Fruit fly (Drosophila melanogaster) whole organism, embryonic: Measurements from ENCODE around the gene Zaf1.
A peak's percentile ranks its signal among the peaks of the same experiment; 100 is the strongest.

Source experiments
- ATbp ChIP-seq: fragments of 200-800 bp; sonication (Bioruptor generic); optimal IDR thresholded peaks from 2 replicates; lab custom pipeline; 2017; ENCODE audit warnings: missing biosample characterization, mild to moderate bottlenecking, missing genetic modification characterization, missing genetic modification reagents
- B-H1 ChIP-seq: fragments of 200-800 bp; sonication (Bioruptor generic); IDR thresholded peaks from 3 replicates; pipeline ENCODE4 v1.3.6; 2022; ENCODE audit warnings: missing biosample characterization, missing genetic modification characterization
- B-H2 ChIP-seq: fragments of 200-800 bp; sonication (Bioruptor generic); optimal IDR thresholded peaks from 2 replicates; lab custom pipeline; 2018; ENCODE audit warnings: missing biosample characterization, mild to moderate bottlenecking, missing genetic modification characterization
- CG10366 ChIP-seq: fragments of 200-800 bp; sonication (Bioruptor generic); IDR thresholded peaks from 2 replicates; pipeline ENCODE4 v1.3.6; 2022; ENCODE audit warnings: missing biosample characterization, missing genetic modification characterization
- CG10462 ChIP-seq: fragments of 200-800 bp; sonication (Bioruptor generic); optimal IDR thresholded peaks from 2 replicates; lab custom pipeline; 2016; ENCODE audit warnings: missing biosample characterization, missing genetic modification characterization
- CG10654 ChIP-seq: fragments of 200-800 bp; sonication (Bioruptor generic); optimal IDR thresholded peaks from 2 replicates; lab custom pipeline; 2016; ENCODE audit warnings: missing biosample characterization, missing genetic modification characterization
- CG11504 ChIP-seq: fragments of 200-800 bp; sonication (Bioruptor generic); optimal IDR thresholded peaks from 3 replicates; lab custom pipeline; 2019; ENCODE audit warnings: missing biosample characterization, mild to moderate bottlenecking, missing genetic modification characterization, moderate library complexity
- CG13287 ChIP-seq: fragments of 200-800 bp; sonication (Bioruptor generic); IDR thresholded peaks from 2 replicates; pipeline ENCODE4 v1.3.6; 2022; ENCODE audit warnings: missing biosample characterization, missing genetic modification characterization; ENCODE audit not compliant: partially characterized antibody
- CG13424 ChIP-seq: fragments of 200-800 bp; sonication (Bioruptor generic); optimal IDR thresholded peaks from 2 replicates; lab custom pipeline; 2019; ENCODE audit warnings: missing biosample characterization, mild to moderate bottlenecking, missing genetic modification characterization, moderate library complexity
- CG14667 ChIP-seq: fragments of 200-800 bp; sonication (Bioruptor generic); IDR thresholded peaks from 2 replicates; pipeline ENCODE4 v1.3.6; 2022; ENCODE audit warnings: missing biosample characterization, missing genetic modification characterization
- CG15601 ChIP-seq: fragments of 200-800 bp; sonication (Bioruptor generic); optimal IDR thresholded peaks from 3 replicates; lab custom pipeline; 2019; ENCODE audit warnings: missing biosample characterization, mild to moderate bottlenecking, missing genetic modification characterization, moderate library complexity
- CG16815 ChIP-seq: fragments of 200-800 bp; sonication (Bioruptor generic); optimal IDR thresholded peaks from 3 replicates; lab custom pipeline; 2017; ENCODE audit warnings: missing biosample characterization, mild to moderate bottlenecking, missing genetic modification characterization
- CG16863 ChIP-seq: fragments of 200-800 bp; sonication (Bioruptor generic); optimal IDR thresholded peaks from 3 replicates; lab custom pipeline; 2016; ENCODE audit warnings: missing biosample characterization, missing genetic modification characterization
- CG17361 ChIP-seq: fragments of 200-800 bp; sonication (Bioruptor generic); IDR thresholded peaks from 3 replicates; pipeline ENCODE4 v1.3.6; 2022; ENCODE audit warnings: missing biosample characterization, missing genetic modification characterization
- CG18599 ChIP-seq: fragments of 200-800 bp; sonication (Bioruptor generic); optimal IDR thresholded peaks from 3 replicates; lab custom pipeline; 2017; ENCODE audit warnings: missing biosample characterization, missing genetic modification characterization, mild to moderate bottlenecking, moderate library complexity, missing genetic modification reagents
- CG2116 ChIP-seq: fragments of 200-800 bp; sonication (Bioruptor generic); optimal IDR thresholded peaks from 3 replicates; lab custom pipeline; 2018; ENCODE audit warnings: missing biosample characterization, mild to moderate bottlenecking, missing genetic modification characterization
- CG31441 ChIP-seq: fragments of 200-800 bp; sonication (Bioruptor generic); IDR thresholded peaks from 2 replicates; pipeline ENCODE4 v1.3.6; 2022; ENCODE audit warnings: missing biosample characterization, missing genetic modification characterization
- CG3407 ChIP-seq: fragments of 200-800 bp; sonication (Bioruptor generic); optimal IDR thresholded peaks from 2 replicates; lab custom pipeline; 2018; ENCODE audit warnings: missing biosample characterization, mild to moderate bottlenecking, missing genetic modification characterization
- CG34422 ChIP-seq: fragments of 200-800 bp; sonication (Bioruptor generic); IDR thresholded peaks from 3 replicates; pipeline ENCODE4 v1.3.6; 2022; ENCODE audit warnings: missing biosample characterization, missing genetic modification characterization
- CG4282 ChIP-seq: fragments of 200-800 bp; sonication (Bioruptor generic); optimal IDR thresholded peaks from 2 replicates; lab custom pipeline; 2016; ENCODE audit warnings: missing biosample characterization, missing genetic modification characterization
- CG4360 ChIP-seq: fragments of 200-800 bp; sonication (Bioruptor generic); IDR thresholded peaks from 2 replicates; pipeline ENCODE4 v1.3.6; 2022; ENCODE audit warnings: missing biosample characterization, missing genetic modification characterization
- CG6272 ChIP-seq: fragments of 200-800 bp; sonication (Bioruptor generic); IDR thresholded peaks from 2 replicates; pipeline ENCODE4 v1.3.6; 2022; ENCODE audit warnings: missing biosample characterization, missing genetic modification characterization
- CG7556 ChIP-seq: fragments of 200-800 bp; sonication (Bioruptor generic); optimal IDR thresholded peaks from 2 replicates; lab custom pipeline; 2017; ENCODE audit warnings: missing biosample characterization, mild to moderate bottlenecking, missing genetic modification characterization
- CG7786 ChIP-seq: fragments of 200-800 bp; sonication (Bioruptor generic); optimal IDR thresholded peaks from 2 replicates; lab custom pipeline; 2016; ENCODE audit warnings: missing biosample characterization, missing genetic modification characterization
- Dbx ChIP-seq: fragments of 200-800 bp; sonication (Bioruptor generic); IDR thresholded peaks from 3 replicates; pipeline ENCODE4 v1.3.6; 2022; ENCODE audit warnings: missing biosample characterization, missing genetic modification characterization
- Dip3 ChIP-seq: fragments of 200-800 bp; sonication (Bioruptor generic); optimal IDR thresholded peaks from 3 replicates; lab custom pipeline; 2016; ENCODE audit warnings: missing biosample characterization, missing genetic modification characterization
- Drgx ChIP-seq: fragments of 200-800 bp; sonication (Bioruptor generic); IDR thresholded peaks from 2 replicates; pipeline ENCODE4 v1.3.6; 2022; ENCODE audit warnings: missing biosample characterization, missing genetic modification characterization
- Hsf ChIP-seq: fragments of 200-800 bp; sonication (Bioruptor generic); optimal IDR thresholded peaks from 3 replicates; lab custom pipeline; 2016; ENCODE audit warnings: missing biosample characterization, missing genetic modification characterization
- Kr ChIP-seq: fragments of 200-800 bp; sonication (Bioruptor generic); optimal IDR thresholded peaks from 2 replicates; lab custom pipeline; 2017; ENCODE audit warnings: missing biosample characterization, mild to moderate bottlenecking, missing genetic modification characterization
- MTF-1 ChIP-seq: fragments of 200-800 bp; sonication (Bioruptor generic); optimal IDR thresholded peaks from 2 replicates; lab custom pipeline; 2018; ENCODE audit warnings: missing biosample characterization, mild to moderate bottlenecking, missing genetic modification characterization, borderline replicate concordance
- Rfx ChIP-seq: fragments of 200-800 bp; sonication (Bioruptor generic); IDR thresholded peaks from 2 replicates; pipeline ENCODE4 v1.3.6; 2022; ENCODE audit warnings: missing biosample characterization, missing genetic modification characterization
- amos ChIP-seq: fragments of 200-800 bp; sonication (Bioruptor generic); IDR thresholded peaks from 2 replicates; pipeline ENCODE4 v1.3.6; 2022; ENCODE audit warnings: missing biosample characterization, missing genetic modification characterization; ENCODE audit not compliant: partially characterized antibody
- ap ChIP-seq: fragments of 200-800 bp; sonication (Bioruptor generic); IDR thresholded peaks from 2 replicates; pipeline ENCODE4 v1.3.6; 2022; ENCODE audit warnings: missing biosample characterization, missing genetic modification characterization
- cad ChIP-seq: fragments of >200 bp; optimal IDR thresholded peaks from 2 replicates; lab custom pipeline; 2017; ENCODE audit warnings: missing biosample characterization, missing genetic modification characterization
- caup ChIP-seq: fragments of 200-800 bp; sonication (Bioruptor generic); optimal IDR thresholded peaks from 3 replicates; lab custom pipeline; 2017; ENCODE audit warnings: missing biosample characterization, mild to moderate bottlenecking, missing genetic modification characterization, moderate library complexity; ENCODE audit not compliant: severe bottlenecking
- corto ChIP-seq: fragments of 200-800 bp; sonication (Bioruptor generic); optimal IDR thresholded peaks from 2 replicates; lab custom pipeline; 2016; ENCODE audit warnings: missing biosample characterization, mild to moderate bottlenecking, missing genetic modification characterization, moderate library complexity
- dmrt99B ChIP-seq: fragments of 200-800 bp; sonication (Bioruptor generic); optimal IDR thresholded peaks from 2 replicates; lab custom pipeline; 2018; ENCODE audit warnings: missing biosample characterization, mild to moderate bottlenecking, missing genetic modification characterization, moderate library complexity
- dpn ChIP-seq, 2 experiments: fragments of 200-800 bp; sonication (Bioruptor generic); optimal IDR thresholded peaks; 3 replicates each; lab custom pipeline; 2016; ENCODE audit warnings: missing biosample characterization in 2 of 2, missing genetic modification characterization in 2 of 2
- dysf ChIP-seq: fragments of 200-800 bp; sonication (Bioruptor generic); IDR thresholded peaks from 3 replicates; pipeline ENCODE4 v1.3.6; 2022; ENCODE audit warnings: missing biosample characterization, missing genetic modification characterization
- eyg ChIP-seq: fragments of 200-800 bp; sonication (Bioruptor generic); optimal IDR thresholded peaks from 3 replicates; lab custom pipeline; 2016; ENCODE audit warnings: missing biosample characterization, missing genetic modification characterization
- fd3F ChIP-seq: fragments of 200-800 bp; sonication (Bioruptor generic); optimal IDR thresholded peaks from 2 replicates; lab custom pipeline; 2018; ENCODE audit warnings: missing biosample characterization, mild to moderate bottlenecking, missing genetic modification characterization, moderate library complexity
- ham ChIP-seq: fragments of 200-800 bp; sonication (Bioruptor generic); IDR thresholded peaks from 2 replicates; pipeline ENCODE4 v1.3.6; 2022; ENCODE audit warnings: missing biosample characterization, missing genetic modification characterization
- hbn ChIP-seq: fragments of 200-800 bp; sonication (Bioruptor generic); IDR thresholded peaks from 2 replicates; pipeline ENCODE4 v1.3.6; 2022; ENCODE audit warnings: missing biosample characterization, missing genetic modification characterization; ENCODE audit not compliant: partially characterized antibody
- hth ChIP-seq: fragments of >200 bp; optimal IDR thresholded peaks from 2 replicates; lab custom pipeline; 2017; ENCODE audit warnings: inconsistent platforms
- ken ChIP-seq: fragments of 200-800 bp; sonication (Bioruptor generic); IDR thresholded peaks from 3 replicates; pipeline ENCODE4 v1.3.6; 2022; ENCODE audit warnings: missing biosample characterization, missing genetic modification characterization
- maf-S ChIP-seq: fragments of 200-800 bp; sonication (Bioruptor generic); optimal IDR thresholded peaks from 2 replicates; lab custom pipeline; 2016; ENCODE audit warnings: missing biosample characterization, missing genetic modification characterization
- mirr ChIP-seq: fragments of 200-800 bp; sonication (Bioruptor generic); optimal IDR thresholded peaks from 3 replicates; lab custom pipeline; 2018; ENCODE audit warnings: missing biosample characterization, mild to moderate bottlenecking, missing genetic modification characterization
- pros ChIP-seq: fragments of 200-800 bp; sonication (Bioruptor generic); optimal IDR thresholded peaks from 3 replicates; lab custom pipeline; 2019; ENCODE audit warnings: missing biosample characterization, mild to moderate bottlenecking, missing genetic modification characterization, moderate library complexity
- rib ChIP-seq: fragments of 200-800 bp; sonication (Bioruptor generic); IDR thresholded peaks from 2 replicates; pipeline ENCODE4 v1.3.6; 2022; ENCODE audit warnings: missing biosample characterization, missing genetic modification characterization
- sug ChIP-seq: fragments of 200-800 bp; optimal IDR thresholded peaks from 2 replicates; lab custom pipeline; 2019; ENCODE audit warnings: missing biosample characterization, mild to moderate bottlenecking, missing genetic modification characterization, moderate library complexity
- tx ChIP-seq: fragments of 200-800 bp; sonication (Bioruptor generic); optimal IDR thresholded peaks from 2 replicates; lab custom pipeline; 2016; ENCODE audit warnings: missing biosample characterization, missing genetic modification characterization

Gene Zaf1

dm6 chr3R:11655873-11656374 lies 30.5 kb upstream of the Zaf1 start, which contains the start of gene CG42327 (continued):
- TF ChIP-seq CG11504 (tag; lab: Kevin White, UChicago), result peak; percentile 94
- TF ChIP-seq caup (GFP tag; lab: Kevin White, UChicago), result peak; percentile 89
- TF ChIP-seq Kr (GFP tag; lab: Kevin White, UChicago), result peak; percentile 4
- TF ChIP-seq CG3407 (GFP tag; lab: Kevin White, UChicago), result peak; percentile 95
- peak; percentile 63 for TF ChIP-seq CG7786 (GFP tag; lab: Kevin White, UChicago)
- TF ChIP-seq dpn (GFP tag; optimal IDR thresholded peaks at IDR 0.05; lab: Kevin White, UChicago), result peak; percentile 73 to 94
- peak; percentile 90 for TF ChIP-seq Rfx
- peak; percentile 89 for TF ChIP-seq CG16815 (GFP tag; lab: Kevin White, UChicago)
- TF ChIP-seq eyg (GFP tag; lab: Kevin White, UChicago), result peak; percentile 56
- peak; percentile 93 for TF ChIP-seq CG6272 (GFP tag; lab: Robert Waterston, UW)
- peak; percentile 93 for TF ChIP-seq ap (GFP tag; lab: Robert Waterston, UW)
- no peak for TF ChIP-seq cad
- TF ChIP-seq CG15601 (tag; lab: Kevin White, UChicago), result peak; percentile 92
- TF ChIP-seq pros, result no peak
- peak; percentile 96 for TF ChIP-seq ATbp (GFP tag; lab: Kevin White, UChicago)
- peak; percentile 59 for TF ChIP-seq CG13287
- no peak for TF ChIP-seq hth (lab: Kevin White, UChicago)
- TF ChIP-seq dysf (GFP tag; lab: Robert Waterston, UW), result peak; percentile 94
- TF ChIP-seq CG13424 (tag; lab: Kevin White, UChicago), result peak; percentile 94
- TF ChIP-seq dmrt99B (tag; lab: Kevin White, UChicago), result peak; percentile 96
- TF ChIP-seq CG16863 (GFP tag; lab: Kevin White, UChicago), result peak; percentile 87
- TF ChIP-seq tx (GFP tag; lab: Kevin White, UChicago), result peak; percentile 24
- peak; percentile 32 for TF ChIP-seq B-H2
- peak; percentile 95 for TF ChIP-seq CG7556 (GFP tag; lab: Kevin White, UChicago)
- TF ChIP-seq mirr (GFP tag; lab: Kevin White, UChicago), result peak; percentile 80
- TF ChIP-seq Dip3 (GFP tag; lab: Kevin White, UChicago), result peak; percentile 48
- TF ChIP-seq CG34422 (GFP tag; lab: Robert Waterston, UW), result peak; percentile 96
- TF ChIP-seq CG4282 (GFP tag; lab: Kevin White, UChicago), result peak; percentile 79
- TF ChIP-seq Hsf (GFP tag; lab: Kevin White, UChicago), result peak; percentile 90
- TF ChIP-seq rib (GFP tag; lab: Robert Waterston, UW), result peak; percentile 66; the same call in 1 of the 2 replicates
- TF ChIP-seq B-H1 (GFP tag; lab: Robert Waterston, UW), result peak; percentile 94
- TF ChIP-seq Dbx (GFP tag; lab: Robert Waterston, UW), result peak; percentile 86
- TF ChIP-seq amos (GFP tag; lab: Robert Waterston, UW), result peak; percentile 32; the same call in 1 of the 2 replicates
- TF ChIP-seq fd3F (GFP tag; lab: Kevin White, UChicago), result peak; percentile 70
- peak; percentile 93 for TF ChIP-seq CG10462 (GFP tag; lab: Kevin White, UChicago)
- peak; percentile 54 for TF ChIP-seq maf-S (GFP tag; lab: Kevin White, UChicago)
- peak; percentile 97 for TF ChIP-seq ken (GFP tag; lab: Robert Waterston, UW)
- peak; percentile 98 for TF ChIP-seq CG31441
- peak; percentile 92 for TF ChIP-seq CG14667 (GFP tag; lab: Robert Waterston, UW)
- TF ChIP-seq hbn (GFP tag; lab: Robert Waterston, UW), result no peak
- peak; percentile 96 for TF ChIP-seq CG10366 (GFP tag; lab: Robert Waterston, UW)
- TF ChIP-seq CG4360, result peak; percentile 83
- TF ChIP-seq ham, result 0 out of 2 replicates have a peak, but pooled peaks have one; percentile 54
- TF ChIP-seq CG2116 (GFP tag; lab: Kevin White, UChicago), result peak; percentile 82
- TF ChIP-seq MTF-1 (GFP tag; lab: Kevin White, UChicago), result peak; percentile 86
- peak; percentile 90 for TF ChIP-seq CG10654 (GFP tag; lab: Kevin White, UChicago)
- peak; percentile 95 for TF ChIP-seq CG18599
- peak; percentile 93 for TF ChIP-seq CG17361 (GFP tag; lab: Robert Waterston, UW)
- peak; percentile 69 for TF ChIP-seq sug (tag; lab: Kevin White, UChicago)
- TF ChIP-seq Drgx (GFP tag; lab: Robert Waterston, UW), result peak; percentile 98
- peak; percentile 92 for TF ChIP-seq corto (GFP tag; lab: Kevin White, UChicago)
